Worm (Caenorhabditis elegans) whole organism, L1 larva: ENCODE measurements around the gene dmd-6.

Experiments used
- C04F5.9 ChIP-seq: sonication (generic microtip); optimal IDR thresholded peaks from 2 replicates; lab custom pipeline; 2016; ENCODE audit warnings: missing genetic modification characterization, missing compliant biosample characterization
- C34B4.2 ChIP-seq: sonication (generic microtip); optimal IDR thresholded peaks from 2 replicates; lab custom pipeline; 2017; ENCODE audit warnings: mild to moderate bottlenecking, missing genetic modification characterization, missing compliant biosample characterization
- aha-1 ChIP-seq: fragments of 150-350 bp; optimal IDR thresholded peaks from 2 replicates; lab custom pipeline; 2014; ENCODE audit warnings: missing biosample characterization, missing genetic modification characterization
- ama-1 ChIP-seq: fragments of 150-350 bp; optimal IDR thresholded peaks from 2 replicates; lab custom pipeline; 2014
- ceh-8 ChIP-seq: fragments of 200-800 bp; sonication (Bioruptor generic); optimal IDR thresholded peaks from 2 replicates; lab custom pipeline; 2018; ENCODE audit warnings: mild to moderate bottlenecking, missing genetic modification characterization, moderate library complexity, missing compliant biosample characterization
- ceh-90 ChIP-seq: sonication (generic microtip); optimal IDR thresholded peaks from 2 replicates; lab custom pipeline; 2016; ENCODE audit warnings: missing genetic modification characterization, missing compliant biosample characterization
- ces-1 ChIP-seq: fragments of 150-350 bp; optimal IDR thresholded peaks from 2 replicates; lab custom pipeline; 2014; ENCODE audit warnings: missing biosample characterization, missing genetic modification reagents, missing genetic modification characterization
- dpl-1 ChIP-seq, 3 experiments: fragments of 150-350 bp in 2 of 3; sonication (generic microtip) in 1 of 3; optimal IDR thresholded peaks; 2 replicates each; lab custom pipeline; 2014 to 2017; ENCODE audit warnings: missing biosample characterization in 3 of 3, missing genetic modification characterization in 3 of 3, missing genetic modification reagents in 3 of 3
- dsc-1 ChIP-seq: sonication (generic microtip); optimal IDR thresholded peaks from 2 replicates; lab custom pipeline; 2016; ENCODE audit warnings: mild to moderate bottlenecking, missing genetic modification characterization, missing compliant biosample characterization
- efl-1 ChIP-seq, 4 experiments: fragments of 150-350 bp; optimal IDR thresholded peaks in 3 of 4; peaks in 1 of 4; 1 replicate in 1 of 4; 2 replicates in 3 of 4; lab custom pipeline; 2014; ENCODE audit warnings: missing biosample characterization in 2 of 4, missing genetic modification characterization in 2 of 4, missing genetic modification reagents in 2 of 4
- efl-3 ChIP-seq: fragments of 200-800 bp; sonication (Bioruptor generic); optimal IDR thresholded peaks from 2 replicates; lab custom pipeline; 2018; ENCODE audit warnings: mild to moderate bottlenecking, missing genetic modification characterization, missing compliant biosample characterization
- egl-13 ChIP-seq: sonication (generic microtip); optimal IDR thresholded peaks from 2 replicates; lab custom pipeline; 2016; ENCODE audit warnings: missing genotype, missing genetic modification reagents, missing genetic modification characterization, missing compliant biosample characterization
- egl-27 ChIP-seq, 2 experiments: fragments of 150-350 bp in 1 of 2; sonication (generic microtip); optimal IDR thresholded peaks; 3 replicates each; lab custom pipeline; 2017 to 2018; ENCODE audit warnings: missing biosample characterization in 2 of 2, missing genetic modification characterization in 2 of 2, missing genetic modification reagents in 2 of 2
- elt-2 ChIP-seq: sonication (generic microtip); optimal IDR thresholded peaks from 2 replicates; lab custom pipeline; 2016; ENCODE audit warnings: missing genetic modification characterization, mild to moderate bottlenecking, inconsistent platforms, missing compliant biosample characterization, missing genetic modification reagents
- elt-3 ChIP-seq, 6 experiments: fragments of 150-350 bp in 1 of 6; sonication (generic microtip); optimal IDR thresholded peaks; 2 replicates each; lab custom pipeline; 2017 to 2018; ENCODE audit warnings: missing biosample characterization in 6 of 6, missing genetic modification characterization in 6 of 6, inconsistent platforms in 1 of 6
- fkh-4 ChIP-seq: sonication (generic microtip); optimal IDR thresholded peaks from 2 replicates; lab custom pipeline; 2016; ENCODE audit warnings: missing compliant biosample characterization, missing genetic modification characterization, borderline replicate concordance
- fkh-8 ChIP-seq: sonication (generic microtip); optimal IDR thresholded peaks from 2 replicates; lab custom pipeline; 2016; ENCODE audit warnings: mild to moderate bottlenecking, missing genetic modification characterization, missing compliant biosample characterization
- fos-1 ChIP-seq: fragments of 150-350 bp; optimal IDR thresholded peaks from 2 replicates; lab custom pipeline; 2014; ENCODE audit warnings: missing biosample characterization, missing genetic modification characterization
- grh-1 ChIP-seq: fragments of 200-800 bp; sonication (Bioruptor generic); IDR thresholded peaks from 2 replicates; pipeline ENCODE4 v1.3.6; 2022; ENCODE audit warnings: missing genetic modification reagents, missing genetic modification characterization, missing compliant biosample characterization
- hpl-2 ChIP-seq: fragments of 150-350 bp; optimal IDR thresholded peaks from 2 replicates; lab custom pipeline; 2014; ENCODE audit warnings: missing biosample characterization, missing genetic modification reagents, missing genetic modification characterization
- irx-1 ChIP-seq: sonication (generic microtip); optimal IDR thresholded peaks from 2 replicates; lab custom pipeline; 2016; ENCODE audit warnings: missing genetic modification characterization, missing compliant biosample characterization
- lir-3 ChIP-seq: sonication (generic microtip); optimal IDR thresholded peaks from 2 replicates; lab custom pipeline; 2016; ENCODE audit warnings: mild to moderate bottlenecking, missing genetic modification characterization, moderate library complexity, missing compliant biosample characterization; ENCODE audit not compliant: poor library complexity
- mab-9 ChIP-seq: fragments of 200-800 bp; sonication (Bioruptor generic); IDR thresholded peaks from 2 replicates; pipeline ENCODE4 v1.3.6; 2022; ENCODE audit warnings: missing genetic modification reagents, missing genetic modification characterization, missing compliant biosample characterization
- nhr-11 ChIP-seq: fragments of 150-350 bp; optimal IDR thresholded peaks from 2 replicates; lab custom pipeline; 2014; ENCODE audit warnings: missing biosample characterization, missing genetic modification characterization
- nhr-20 ChIP-seq: sonication (generic microtip); optimal IDR thresholded peaks from 2 replicates; lab custom pipeline; 2016; ENCODE audit warnings: mild to moderate bottlenecking, missing genetic modification characterization, missing compliant biosample characterization
- nhr-237 ChIP-seq: fragments of 150-350 bp; optimal IDR thresholded peaks from 2 replicates; lab custom pipeline; 2014; ENCODE audit warnings: missing biosample characterization, missing genetic modification characterization
- nhr-28 ChIP-seq: fragments of 150-350 bp; optimal IDR thresholded peaks from 2 replicates; lab custom pipeline; 2014; ENCODE audit warnings: missing biosample characterization, missing genetic modification characterization
- nhr-47 ChIP-seq: sonication (generic microtip); optimal IDR thresholded peaks from 2 replicates; lab custom pipeline; 2016; ENCODE audit warnings: mild to moderate bottlenecking, missing genetic modification characterization, moderate library complexity, missing compliant biosample characterization
- nhr-84 ChIP-seq: sonication (generic microtip); optimal IDR thresholded peaks from 2 replicates; lab custom pipeline; 2017; ENCODE audit warnings: missing biosample characterization, missing genetic modification characterization
- nhr-85 ChIP-seq: sonication (generic microtip); peaks from one replicate; lab custom pipeline; 2016; ENCODE audit warnings: missing genetic modification characterization, inconsistent platforms, missing compliant biosample characterization
- pag-3 ChIP-seq: sonication (generic microtip); optimal IDR thresholded peaks from 2 replicates; lab custom pipeline; 2017; ENCODE audit warnings: missing genetic modification characterization, mild to moderate bottlenecking, missing compliant biosample characterization, antibody characterized with exemption, borderline replicate concordance; ENCODE audit not compliant: insufficient read depth
- pax-3 ChIP-seq: fragments of 200-800 bp; sonication (Bioruptor generic); optimal IDR thresholded peaks from 2 replicates; lab custom pipeline; 2018; ENCODE audit warnings: mild to moderate bottlenecking, missing genetic modification characterization, moderate library complexity, missing compliant biosample characterization
- pqm-1 ChIP-seq: sonication (generic microtip); optimal IDR thresholded peaks from 3 replicates; lab custom pipeline; 2017; ENCODE audit warnings: missing biosample characterization, missing genetic modification characterization
- rnt-1 ChIP-seq: sonication (generic microtip); optimal IDR thresholded peaks from 2 replicates; lab custom pipeline; 2016; ENCODE audit warnings: mild to moderate bottlenecking, missing genetic modification characterization, moderate library complexity, missing compliant biosample characterization
- skn-1 ChIP-seq: fragments of 150-350 bp; optimal IDR thresholded peaks from 2 replicates; lab custom pipeline; 2014; ENCODE audit warnings: missing biosample characterization, missing genetic modification characterization
- snpc-4 ChIP-seq: fragments of 150-350 bp; optimal IDR thresholded peaks from 2 replicates; lab custom pipeline; 2014; ENCODE audit warnings: missing biosample characterization, missing genetic modification characterization
- swsn-7 ChIP-seq: sonication (generic microtip); optimal IDR thresholded peaks from 2 replicates; lab custom pipeline; 2016; ENCODE audit warnings: missing genetic modification characterization, missing compliant biosample characterization
- tbx-2 ChIP-seq: sonication (generic microtip); optimal IDR thresholded peaks from 2 replicates; lab custom pipeline; 2016; ENCODE audit warnings: missing genetic modification characterization, missing compliant biosample characterization
- tlp-1 ChIP-seq: fragments of 150-350 bp; optimal IDR thresholded peaks from 2 replicates; lab custom pipeline; 2014; ENCODE audit warnings: missing biosample characterization, missing genetic modification characterization
- unc-130 ChIP-seq: fragments of 150-350 bp; optimal IDR thresholded peaks from 2 replicates; lab custom pipeline; 2017; ENCODE audit warnings: missing biosample characterization, missing genetic modification characterization, inconsistent platforms
- unc-30 ChIP-seq: sonication (generic microtip); optimal IDR thresholded peaks from 2 replicates; lab custom pipeline; 2017; ENCODE audit warnings: missing biosample characterization, missing genetic modification characterization
- unc-98 ChIP-seq: fragments of 200-800 bp; sonication (Bioruptor generic); IDR thresholded peaks from 2 replicates; pipeline ENCODE4 v1.3.6; 2022; ENCODE audit warnings: missing genetic modification characterization, missing compliant biosample characterization
- vab-15 ChIP-seq: sonication (generic microtip); optimal IDR thresholded peaks from 2 replicates; lab custom pipeline; 2017; ENCODE audit warnings: missing genotype, mild to moderate bottlenecking, missing genetic modification characterization, missing compliant biosample characterization
- xbp-1 ChIP-seq: sonication (generic microtip); optimal IDR thresholded peaks from 2 replicates; lab custom pipeline; 2016; ENCODE audit warnings: missing genetic modification characterization, missing compliant biosample characterization
- ztf-11 ChIP-seq, 2 experiments: sonication (generic microtip); optimal IDR thresholded peaks; 2 replicates each; lab custom pipeline; 2016 to 2017; ENCODE audit warnings: missing genetic modification characterization in 2 of 2, missing biosample characterization in 1 of 2, missing compliant biosample characterization in 1 of 2

Gene dmd-6

ce11 chrIV:14617498-14617897 lies 1.1 kb downstream of the dmd-6 start:
- TF ChIP-seq snpc-4 (tag; lab: Kevin White, UChicago), result no peak
- no peak for TF ChIP-seq pag-3 (tag; lab: Kevin White, UChicago)
- peak; percentile 22 for TF ChIP-seq nhr-20 (tag; lab: Kevin White, UChicago)
- TF ChIP-seq ama-1, result no peak
- no peak for TF ChIP-seq dsc-1
- no peak for TF ChIP-seq efl-1 (optimal IDR thresholded peaks at IDR 0.05; lab: Kevin White, UChicago)
- peak in 1 of 2 experiments; percentile 89 for TF ChIP-seq efl-1 (GFP tag; optimal IDR thresholded peaks at IDR 0.05 in 1 of 2; lab: Kevin White, UChicago)
- no peak for TF ChIP-seq tbx-2

ce11 chrIV:14617985-14618384 lies 1.6 kb downstream of the dmd-6 start:
- TF ChIP-seq fos-1, result no peak
- TF ChIP-seq fkh-8, result no peak
- TF ChIP-seq ceh-8, result no peak
- no peak for TF ChIP-seq ces-1 (GFP tag; lab: Kevin White, UChicago)
- no peak for TF ChIP-seq C04F5.9 (tag; lab: Kevin White, UChicago)
- TF ChIP-seq unc-98, result no peak
- no peak for TF ChIP-seq rnt-1 (tag; lab: Kevin White, UChicago)
- no peak for TF ChIP-seq mab-9
- TF ChIP-seq nhr-11 (tag; lab: Kevin White, UChicago), result no peak
- no peak for TF ChIP-seq nhr-20 (tag; lab: Kevin White, UChicago)

- TF ChIP-seq nhr-28 (tag; lab: Kevin White, UChicago), result no peak
- TF ChIP-seq unc-30 (tag; lab: Kevin White, UChicago), result no peak
- no peak for TF ChIP-seq ceh-8
- no peak for TF ChIP-seq irx-1 (tag; lab: Kevin White, UChicago)
- no peak for TF ChIP-seq efl-1 (optimal IDR thresholded peaks at IDR 0.05; lab: Kevin White, UChicago)
- TF ChIP-seq efl-1 (GFP tag; optimal IDR thresholded peaks at IDR 0.05 in 1 of 2; lab: Kevin White, UChicago), result peak in 1 of 2 experiments; percentile 85
- no peak for TF ChIP-seq ceh-90
- no peak for TF ChIP-seq C34B4.2 (tag; lab: Kevin White, UChicago)
- no peak for TF ChIP-seq xbp-1 (tag; lab: Kevin White, UChicago)
- no peak for TF ChIP-seq C04F5.9 (tag; lab: Kevin White, UChicago)
- no peak for TF ChIP-seq ama-1
- no peak for TF ChIP-seq fkh-4 (tag; lab: Kevin White, UChicago)
- TF ChIP-seq nhr-11 (tag; lab: Kevin White, UChicago), result no peak
- no peak for TF ChIP-seq vab-15 (tag; lab: Kevin White, UChicago)
- TF ChIP-seq grh-1 (GFP tag; lab: Robert Waterston, UW), result peak; percentile 15; the same call in 1 of the 2 replicates
- no peak for TF ChIP-seq mab-9
- no peak for TF ChIP-seq nhr-237
Measured at ce11 chrIV:14618551-14618950, 2.1 kb downstream of the dmd-6 start.

ce11 chrIV:14620042-14620441 lies 3.6 kb downstream of the dmd-6 start:
- TF ChIP-seq tlp-1 (tag; lab: Kevin White, UChicago) (no peak), unc-98 (no peak), irx-1 (tag; lab: Kevin White, UChicago) (no peak), lir-3 (tag; lab: Kevin White, UChicago) (no peak), tbx-2 (no peak), elt-3 (tag; optimal IDR thresholded peaks at IDR 0.05; lab: Kevin White, UChicago) (no peak), nhr-11 (tag; lab: Kevin White, UChicago) (no peak), efl-3 (GFP tag; lab: Kevin White, UChicago) (no peak), pax-3 (tag; lab: Kevin White, UChicago) (no peak), egl-27 (tag; optimal IDR thresholded peaks at IDR 0.05; lab: Kevin White, UChicago) (no peak), pqm-1 (no peak), nhr-47 (no peak), ztf-11 (tag; optimal IDR thresholded peaks at IDR 0.05; lab: Kevin White, UChicago) (no peak), fos-1 (no peak), egl-13 (tag; lab: Kevin White, UChicago) (no peak), nhr-20 (tag; lab: Kevin White, UChicago) (peak; percentile 55), aha-1 (tag; lab: Kevin White, UChicago) (no peak), nhr-84 (tag; lab: Kevin White, UChicago) (no peak), dpl-1 (GFP tag; optimal IDR thresholded peaks at IDR 0.05; lab: Kevin White, UChicago) (no peak), nhr-237 (no peak), swsn-7 (tag; lab: Kevin White, UChicago) (no peak), elt-2 (tag; lab: Kevin White, UChicago) (peak; percentile 36), skn-1 (no peak), hpl-2 (GFP tag; lab: Kevin White, UChicago) (no peak), nhr-85 (tag; lab: Kevin White, UChicago) (peak; percentile 79), unc-130 (tag; lab: Kevin White, UChicago) (no peak)
